Worm (Caenorhabditis elegans) whole organism, L2 larva: ENCODE data around the gene Y104H12D.2.

Experiments used
- R02D3.7 ChIP-seq: fragments of 150-350 bp; optimal IDR thresholded peaks from 2 replicates; lab custom pipeline; 2014; ENCODE audit warnings: missing biosample characterization, missing genetic modification characterization
- Y55F3AM.14 ChIP-seq: fragments of 200-800 bp; sonication (Bioruptor generic); optimal IDR thresholded peaks from 2 replicates; lab custom pipeline; 2018; ENCODE audit warnings: mild to moderate bottlenecking, missing genetic modification characterization, missing compliant biosample characterization
- ZK546.5 ChIP-seq: sonication (generic microtip); optimal IDR thresholded peaks from 2 replicates; lab custom pipeline; 2017; ENCODE audit warnings: missing biosample characterization, missing genetic modification characterization
- alr-1 ChIP-seq: fragments of 150-350 bp; optimal IDR thresholded peaks from 2 replicates; lab custom pipeline; 2014; ENCODE audit warnings: missing biosample characterization, missing genetic modification characterization
- blmp-1 ChIP-seq: sonication (generic microtip); optimal IDR thresholded peaks from 2 replicates; lab custom pipeline; 2017; ENCODE audit warnings: missing genetic modification characterization, mild to moderate bottlenecking, missing compliant biosample characterization, antibody characterized with exemption, moderate library complexity; ENCODE audit not compliant: insufficient read depth
- ceh-82 ChIP-seq: fragments of 150-350 bp; optimal IDR thresholded peaks from 2 replicates; lab custom pipeline; 2014; ENCODE audit warnings: missing biosample characterization, missing genetic modification characterization
- dmd-4 ChIP-seq: sonication (generic microtip); optimal IDR thresholded peaks from 2 replicates; lab custom pipeline; 2017; ENCODE audit warnings: missing biosample characterization, missing genetic modification characterization
- egl-27 ChIP-seq: sonication (generic microtip); optimal IDR thresholded peaks from 3 replicates; lab custom pipeline; 2017; ENCODE audit warnings: missing biosample characterization, missing genetic modification reagents, missing genetic modification characterization
- elt-1 ChIP-seq: fragments of 150-350 bp; optimal IDR thresholded peaks from 2 replicates; lab custom pipeline; 2014; ENCODE audit warnings: missing biosample characterization, missing genetic modification characterization
- elt-3 ChIP-seq: sonication (generic microtip); optimal IDR thresholded peaks from 2 replicates; lab custom pipeline; 2017; ENCODE audit warnings: missing biosample characterization, missing genetic modification characterization
- fos-1 ChIP-seq: fragments of 150-350 bp; optimal IDR thresholded peaks from 2 replicates; lab custom pipeline; 2014; ENCODE audit warnings: missing biosample characterization, missing genetic modification characterization
- gmeb-1 ChIP-seq: fragments of 150-350 bp; optimal IDR thresholded peaks from 2 replicates; lab custom pipeline; 2014; ENCODE audit warnings: missing biosample characterization, missing genetic modification characterization
- lin-11 ChIP-seq: fragments of 150-350 bp; sonication (generic microtip); optimal IDR thresholded peaks from 2 replicates; lab custom pipeline; 2014; ENCODE audit warnings: missing biosample characterization, missing genetic modification characterization, inconsistent platforms, mixed read lengths
- lin-13 ChIP-seq: fragments of 150-350 bp; optimal IDR thresholded peaks from 2 replicates; lab custom pipeline; 2014; ENCODE audit warnings: missing biosample characterization, missing genetic modification reagents, missing genetic modification characterization
- lin-39 ChIP-seq: fragments of 150-350 bp; optimal IDR thresholded peaks from 2 replicates; lab custom pipeline; 2014; ENCODE audit warnings: missing biosample characterization, missing genetic modification reagents, missing genetic modification characterization
- mab-5 ChIP-seq: fragments of 150-350 bp; optimal IDR thresholded peaks from 2 replicates; lab custom pipeline; 2014; ENCODE audit warnings: missing biosample characterization, missing genetic modification characterization
- mbf-1 ChIP-seq: sonication (generic microtip); optimal IDR thresholded peaks from 2 replicates; lab custom pipeline; 2017; ENCODE audit warnings: missing biosample characterization, missing genetic modification characterization
- mdl-1 ChIP-seq, 2 experiments: fragments of 150-350 bp in 1 of 2; sonication (generic microtip) in 1 of 2; optimal IDR thresholded peaks; 2 replicates each; lab custom pipeline; 2017; ENCODE audit warnings: missing biosample characterization in 2 of 2, missing genetic modification characterization in 2 of 2
- nhr-10 ChIP-seq: sonication (generic microtip); optimal IDR thresholded peaks from 2 replicates; lab custom pipeline; 2017; ENCODE audit warnings: missing biosample characterization, missing genetic modification characterization
- nhr-11 ChIP-seq: fragments of 150-350 bp; optimal IDR thresholded peaks from 2 replicates; lab custom pipeline; 2014; ENCODE audit warnings: missing biosample characterization, missing genetic modification characterization
- nhr-21 ChIP-seq: fragments of 150-350 bp; optimal IDR thresholded peaks from 2 replicates; lab custom pipeline; 2014; ENCODE audit warnings: missing biosample characterization, missing genetic modification characterization
- nhr-25 ChIP-seq: fragments of 150-350 bp; sonication (generic microtip); optimal IDR thresholded peaks from 3 replicates; lab custom pipeline; 2014; ENCODE audit warnings: missing biosample characterization, missing genetic modification characterization
- peb-1 ChIP-seq: fragments of 150-350 bp; optimal IDR thresholded peaks from 2 replicates; lab custom pipeline; 2014; ENCODE audit warnings: missing biosample characterization, missing genetic modification characterization
- sem-4 ChIP-seq: fragments of 150-350 bp; optimal IDR thresholded peaks from 2 replicates; lab custom pipeline; 2014; ENCODE audit warnings: missing biosample characterization, missing genetic modification reagents, missing genetic modification characterization
- skn-1 ChIP-seq: sonication (generic microtip); optimal IDR thresholded peaks from 2 replicates; lab custom pipeline; 2017; ENCODE audit warnings: missing biosample characterization, missing genetic modification characterization
- snpc-4 ChIP-seq: fragments of 150-350 bp; optimal IDR thresholded peaks from 2 replicates; lab custom pipeline; 2014; ENCODE audit warnings: missing biosample characterization, missing genetic modification characterization
- unc-39 ChIP-seq: fragments of 150-350 bp; optimal IDR thresholded peaks from 2 replicates; lab custom pipeline; 2014; ENCODE audit warnings: missing biosample characterization, missing genetic modification characterization
- unc-55 ChIP-seq: fragments of 150-350 bp; sonication (generic microtip); optimal IDR thresholded peaks from 3 replicates; lab custom pipeline; 2014; ENCODE audit warnings: missing biosample characterization, missing genetic modification reagents, missing genetic modification characterization
- unc-62 ChIP-seq: fragments of 150-350 bp; optimal IDR thresholded peaks from 2 replicates; lab custom pipeline; 2014; ENCODE audit warnings: missing biosample characterization, missing genetic modification reagents, missing genetic modification characterization
- zag-1 ChIP-seq: fragments of 150-350 bp; optimal IDR thresholded peaks from 2 replicates; lab custom pipeline; 2014; ENCODE audit warnings: missing biosample characterization, missing genetic modification characterization
- ztf-11 ChIP-seq: sonication (generic microtip); optimal IDR thresholded peaks from 2 replicates; lab custom pipeline; 2017; ENCODE audit warnings: missing biosample characterization, missing genetic modification characterization
- ztf-4 ChIP-seq: fragments of 150-350 bp; optimal IDR thresholded peaks from 2 replicates; lab custom pipeline; 2014; ENCODE audit warnings: missing biosample characterization, missing genetic modification characterization

Gene Y104H12D.2

DNA sequence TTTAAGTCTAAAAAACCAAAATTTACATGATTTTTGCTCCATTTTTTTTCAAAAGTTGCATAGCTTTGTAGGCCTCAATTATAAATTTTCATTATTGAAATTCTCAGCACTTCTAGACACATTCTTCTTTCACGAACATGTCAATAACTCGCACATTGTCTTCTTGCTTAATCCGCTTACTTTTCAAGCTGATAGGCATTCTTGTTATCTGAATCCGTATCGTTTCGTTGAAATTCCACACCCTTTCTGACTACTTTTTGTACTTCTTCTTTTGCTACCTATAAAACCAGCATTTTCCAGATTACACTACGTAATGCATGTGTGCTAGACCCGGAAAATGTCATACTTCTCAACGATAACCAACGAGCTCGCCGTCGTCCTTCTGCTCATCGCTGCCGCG lies 38.5 kb downstream of the Y104H12D.2 start, which contains the start of gene W09G12.9:
Gene W09G12.9, plus strand, starts transcription at position 301 of the 400 bp plus-strand sequence.
- TF ChIP-seq blmp-1 (tag; lab: Kevin White, UChicago) (no peak), ztf-11 (tag; lab: Kevin White, UChicago) (no peak), mbf-1 (no peak), egl-27 (tag; lab: Kevin White, UChicago) (no peak), ztf-4 (tag; lab: Kevin White, UChicago) (no peak), nhr-21 (tag; lab: Kevin White, UChicago) (no peak), unc-62 (GFP tag; lab: Kevin White, UChicago) (no peak), elt-3 (tag; lab: Kevin White, UChicago) (no peak)
- TF ChIP-seq, all 48 proteins: peak for 0

- TF ChIP-seq ztf-11 (tag; lab: Kevin White, UChicago): no peak
- peak; percentile 22 for TF ChIP-seq peb-1 (tag; lab: Kevin White, UChicago)
- peak; percentile 5 for TF ChIP-seq nhr-25 (tag; lab: Kevin White, UChicago)
- TF ChIP-seq skn-1 (tag; lab: Kevin White, UChicago): no peak
These were observed 43.3 kb downstream of the Y104H12D.2 start, which contains the start of gene W09G12.10 for ce11 chrIV:1221167-1221566. Gene W09G12.10, minus strand, starts transcription at chrIV:1221287.

- TF ChIP-seq snpc-4 (tag; lab: Kevin White, UChicago) (no peak), elt-3 (tag; lab: Kevin White, UChicago) (no peak), gmeb-1 (tag; lab: Kevin White, UChicago) (no peak), nhr-10 (tag; lab: Kevin White, UChicago) (no peak), peb-1 (tag; lab: Kevin White, UChicago) (no peak), unc-39 (no peak), lin-11 (tag; lab: Kevin White, UChicago) (no peak), lin-13 (GFP tag; lab: Kevin White, UChicago) (no peak), mbf-1 (no peak)
These were observed 47.0 kb downstream of the Y104H12D.2 start for ce11 chrIV:1224781-1225180.

ce11 chrIV:1225596-1226232 lies 47.9 kb downstream of the Y104H12D.2 start, which contains the start of gene W09G12.8:
Gene W09G12.8, plus strand, starts transcription at chrIV:1226182.
- TF ChIP-seq peb-1 (tag; lab: Kevin White, UChicago) (no peak), sem-4 (tag; lab: Kevin White, UChicago) (no peak), ceh-82 (no peak), mdl-1 (tag; optimal IDR thresholded peaks at IDR 0.05; lab: Kevin White, UChicago) (no peak), ZK546.5 (tag; lab: Kevin White, UChicago) (no peak), mbf-1 (no peak), nhr-25 (tag; lab: Kevin White, UChicago) (no peak), fos-1 (no peak), skn-1 (tag; lab: Kevin White, UChicago) (no peak), alr-1 (no peak), dmd-4 (tag; lab: Kevin White, UChicago) (no peak), gmeb-1 (tag; lab: Kevin White, UChicago) (no peak), R02D3.7 (tag; lab: Kevin White, UChicago) (no peak), zag-1 (tag; lab: Kevin White, UChicago) (no peak), blmp-1 (tag; lab: Kevin White, UChicago) (no peak), elt-1 (tag; lab: Kevin White, UChicago) (no peak), lin-39 (no peak), unc-39 (no peak)
- TF ChIP-seq, all 48 proteins: peak for 0

ce11 chrIV:1228675-1229130 lies 50.9 kb downstream of the Y104H12D.2 start, which contains the start of gene W09G12.7:
Gene W09G12.7, plus strand, starts transcription at chrIV:1229080.
- TF ChIP-seq nhr-11 (tag; lab: Kevin White, UChicago) (no peak), fos-1 (peak; percentile 72), peb-1 (tag; lab: Kevin White, UChicago) (no peak)

DNA sequence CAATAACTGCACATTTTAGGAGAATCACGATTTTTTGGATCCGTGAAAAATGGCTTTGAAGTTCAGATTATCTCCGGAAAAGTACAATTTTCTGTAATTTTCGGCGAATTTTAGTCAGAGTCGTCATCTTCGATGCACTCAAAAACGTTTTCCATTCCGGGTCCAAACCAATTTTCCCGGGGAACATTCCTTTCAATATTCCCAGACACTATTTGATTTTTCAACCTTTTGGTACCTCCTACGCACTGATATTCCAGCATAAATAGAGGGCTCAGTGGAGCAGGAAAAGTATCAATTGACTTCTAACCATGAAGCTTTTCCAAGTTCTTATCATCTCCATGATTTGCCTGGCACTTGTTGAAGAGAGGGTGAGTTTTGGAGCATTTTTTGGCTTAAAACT lies 53.8 kb downstream of the Y104H12D.2 start, which contains the start of gene W09G12.6:
Gene W09G12.6, plus strand, starts transcription at position 301 of the 400 bp plus-strand sequence.
- TF ChIP-seq blmp-1 (tag; lab: Kevin White, UChicago) (no peak), mab-5 (no peak), Y55F3AM.14 (GFP tag; lab: Kevin White, UChicago) (no peak), gmeb-1 (tag; lab: Kevin White, UChicago) (no peak), unc-55 (GFP tag; lab: Kevin White, UChicago) (no peak), snpc-4 (tag; lab: Kevin White, UChicago) (no peak)
- TF ChIP-seq, all 48 proteins: peak for 0
